Fruit fly (Drosophila melanogaster) whole organism, wandering third instar larva: ENCODE measurements around the gene Ca-alpha1T.
A peak's percentile ranks its signal among the peaks of the same experiment; 100 is the strongest.

Source experiments
- Abd-B ChIP-seq: fragments of >200 bp; optimal IDR thresholded peaks from 2 replicates; lab custom pipeline; 2017; ENCODE audit warnings: missing biosample characterization, missing genetic modification characterization
- CG32264 ChIP-seq: fragments of 200-800 bp; sonication (Bioruptor generic); optimal IDR thresholded peaks from 2 replicates; lab custom pipeline; 2016; ENCODE audit warnings: missing biosample characterization, missing genetic modification characterization
- CG9705 ChIP-seq: fragments of 200-800 bp; sonication (Bioruptor generic); optimal IDR thresholded peaks from 2 replicates; lab custom pipeline; 2018; ENCODE audit warnings: missing biosample characterization, mild to moderate bottlenecking, missing genetic modification characterization
- CrebA ChIP-seq: fragments of 200-800 bp; sonication (Bioruptor generic); optimal IDR thresholded peaks from 2 replicates; lab custom pipeline; 2016; ENCODE audit warnings: missing biosample characterization, mild to moderate bottlenecking, missing genetic modification characterization, borderline replicate concordance
- Dfd ChIP-seq: fragments of >200 bp; optimal IDR thresholded peaks from 2 replicates; lab custom pipeline; 2017; ENCODE audit warnings: missing biosample characterization, missing genetic modification characterization
- Dif ChIP-seq: fragments of 200-275, 200-300 bp; sonication (Bioruptor generic); optimal IDR thresholded peaks from 2 replicates; lab custom pipeline; 2018; ENCODE audit warnings: missing biosample characterization, missing genetic modification characterization; ENCODE audit not compliant: partially characterized antibody
- GATAd ChIP-seq: sonication (Bioruptor generic); optimal IDR thresholded peaks from 2 replicates; lab custom pipeline; 2016; ENCODE audit warnings: missing biosample characterization, missing genetic modification characterization
- HLH106 ChIP-seq: fragments of 200-800 bp; optimal IDR thresholded peaks from 3 replicates; lab custom pipeline; 2019; ENCODE audit warnings: missing biosample characterization, mild to moderate bottlenecking, missing genetic modification characterization, moderate library complexity
- Hnf4 ChIP-seq: fragments of 200-800 bp; sonication (Bioruptor generic); optimal IDR thresholded peaks from 2 replicates; lab custom pipeline; 2016; ENCODE audit warnings: missing biosample characterization, mild to moderate bottlenecking, missing genetic modification characterization
- Hr78 ChIP-seq: fragments of >200 bp; optimal IDR thresholded peaks from 2 replicates; lab custom pipeline; 2017; ENCODE audit warnings: missing biosample characterization, missing genetic modification characterization
- Hr83 ChIP-seq: fragments of 200-300 bp; sonication (Bioruptor generic); optimal IDR thresholded peaks from 2 replicates; lab custom pipeline; 2016; ENCODE audit warnings: missing biosample characterization, mild to moderate bottlenecking, missing genetic modification characterization, moderate library complexity; ENCODE audit not compliant: poor library complexity, severe bottlenecking
- Jra ChIP-seq: sonication (Bioruptor generic); optimal IDR thresholded peaks from 2 replicates; lab custom pipeline; 2016; ENCODE audit warnings: missing biosample characterization, missing genetic modification characterization
- Mio ChIP-seq: sonication (Bioruptor generic); optimal IDR thresholded peaks from 2 replicates; lab custom pipeline; 2016; ENCODE audit warnings: missing biosample characterization, missing genetic modification characterization
- Myc ChIP-seq: fragments of >200 bp; optimal IDR thresholded peaks from 2 replicates; lab custom pipeline; 2017
- N ChIP-seq: fragments of >200 bp; optimal IDR thresholded peaks from 2 replicates; lab custom pipeline; 2018; ENCODE audit warnings: missing biosample characterization, missing external identifiers, missing genetic modification characterization
- OdsH ChIP-seq: fragments of 200-800 bp; sonication (Bioruptor generic); optimal IDR thresholded peaks from 2 replicates; lab custom pipeline; 2016; ENCODE audit warnings: missing biosample characterization, mild to moderate bottlenecking, missing genetic modification characterization
- Rel ChIP-seq, 2 experiments: fragments of 200-800 bp; sonication (Bioruptor generic) in 1 of 2; optimal IDR thresholded peaks; 2 replicates in 1 of 2; 3 replicates in 1 of 2; lab custom pipeline; 2016 to 2019; ENCODE audit warnings: mild to moderate bottlenecking in 2 of 2, missing biosample characterization in 2 of 2, missing genetic modification characterization in 2 of 2, moderate library complexity in 1 of 2
- Sp1 ChIP-seq: fragments of 200-800 bp; sonication (Bioruptor generic); optimal IDR thresholded peaks from 3 replicates; lab custom pipeline; 2019; ENCODE audit warnings: missing biosample characterization, mild to moderate bottlenecking, missing genetic modification characterization, moderate library complexity
- Vsx2 ChIP-seq: fragments of 200-300, 225-300 bp; sonication (Bioruptor generic); optimal IDR thresholded peaks from 2 replicates; lab custom pipeline; 2018; ENCODE audit warnings: missing biosample characterization, missing genetic modification characterization; ENCODE audit not compliant: partially characterized antibody
- br ChIP-seq: fragments of 200-800 bp; sonication (Bioruptor generic); optimal IDR thresholded peaks from 2 replicates; lab custom pipeline; 2016; ENCODE audit warnings: missing biosample characterization, missing genetic modification characterization
- brk ChIP-seq: fragments of 200-800 bp; sonication (Bioruptor generic); optimal IDR thresholded peaks from 2 replicates; lab custom pipeline; 2016; ENCODE audit warnings: missing biosample characterization, mild to moderate bottlenecking, missing genetic modification characterization
- dl ChIP-seq, 2 experiments: fragments of 175-275, 200-275 bp in 1 of 2; fragments of 200-275 bp in 1 of 2; sonication (Bioruptor generic); optimal IDR thresholded peaks; lab custom pipeline; 2018; ENCODE audit warnings: mild to moderate bottlenecking in 2 of 2, missing biosample characterization in 2 of 2, missing genetic modification characterization in 2 of 2, moderate library complexity in 2 of 2; ENCODE audit not compliant: partially characterized antibody in 2 of 2, insufficient read depth in 1 of 2
- dmrt93B ChIP-seq: fragments of 200-800 bp; sonication (Bioruptor generic); optimal IDR thresholded peaks from 2 replicates; lab custom pipeline; 2018; ENCODE audit warnings: missing biosample characterization, mild to moderate bottlenecking, missing genetic modification characterization
- dsf ChIP-seq: sonication (Bioruptor generic); optimal IDR thresholded peaks from 2 replicates; lab custom pipeline; 2016; ENCODE audit warnings: missing biosample characterization, missing genetic modification characterization, borderline replicate concordance
- ey ChIP-seq: fragments of 200-800 bp; sonication (Bioruptor generic); optimal IDR thresholded peaks from 2 replicates; lab custom pipeline; 2016; ENCODE audit warnings: missing biosample characterization, missing genetic modification characterization
- foxo ChIP-seq, 2 experiments: fragments of 200-800 bp; sonication (Bioruptor generic); optimal IDR thresholded peaks; 2 replicates in 1 of 2; 3 replicates in 1 of 2; lab custom pipeline; 2016 to 2017; ENCODE audit warnings: missing biosample characterization in 2 of 2, missing genetic modification characterization in 2 of 2
- fru ChIP-seq: fragments of 200-800 bp; sonication (Bioruptor generic); optimal IDR thresholded peaks from 3 replicates; lab custom pipeline; 2016; ENCODE audit warnings: missing biosample characterization, mild to moderate bottlenecking, missing genetic modification characterization
- h ChIP-seq: fragments of 200-800 bp; sonication (Bioruptor generic); optimal IDR thresholded peaks from 3 replicates; lab custom pipeline; 2016; ENCODE audit warnings: missing biosample characterization, mild to moderate bottlenecking, missing genetic modification characterization
- jim ChIP-seq: fragments of 175-275, 200-325 bp; sonication (Bioruptor generic); optimal IDR thresholded peaks from 2 replicates; lab custom pipeline; 2016; ENCODE audit warnings: missing biosample characterization, mild to moderate bottlenecking, missing genetic modification characterization
- lola ChIP-seq: fragments of >200 bp; optimal IDR thresholded peaks from 2 replicates; lab custom pipeline; 2017; ENCODE audit warnings: missing biosample characterization, missing genetic modification characterization
- pan ChIP-seq: fragments of >200 bp; optimal IDR thresholded peaks from 2 replicates; lab custom pipeline; 2017
- psq ChIP-seq: fragments of 200-800 bp; sonication (Bioruptor generic); optimal IDR thresholded peaks from 3 replicates; lab custom pipeline; 2017; ENCODE audit warnings: missing biosample characterization, mild to moderate bottlenecking, missing genetic modification characterization, moderate library complexity
- rgr ChIP-seq: fragments of 200-800 bp; sonication (Bioruptor generic); optimal IDR thresholded peaks from 3 replicates; lab custom pipeline; 2016; ENCODE audit warnings: missing biosample characterization, mild to moderate bottlenecking, missing genetic modification characterization
- sage ChIP-seq: fragments of 200-800 bp; sonication (Bioruptor generic); optimal IDR thresholded peaks from 2 replicates; lab custom pipeline; 2016; ENCODE audit warnings: missing biosample characterization, mild to moderate bottlenecking, missing genetic modification characterization
- sv ChIP-seq: fragments of 200-800 bp; sonication (Bioruptor generic); optimal IDR thresholded peaks from 3 replicates; lab custom pipeline; 2016; ENCODE audit warnings: missing biosample characterization, missing genetic modification characterization
- tai ChIP-seq: sonication (Bioruptor generic); optimal IDR thresholded peaks from 2 replicates; lab custom pipeline; 2016; ENCODE audit warnings: missing biosample characterization, missing genetic modification characterization
- usp ChIP-seq: fragments of >200 bp; optimal IDR thresholded peaks from 2 replicates; lab custom pipeline; 2017; ENCODE audit warnings: missing biosample characterization, missing genetic modification characterization
- woc ChIP-seq: sonication (Bioruptor generic); optimal IDR thresholded peaks from 2 replicates; lab custom pipeline; 2016; ENCODE audit warnings: missing biosample characterization, mild to moderate bottlenecking, missing genetic modification characterization

The Ca-alpha1T gene

dm6 chrX:6224225-6225190, 32.2 kb upstream of the Ca-alpha1T start, which contains the start of gene sqh:
Gene sqh, minus strand, starts transcription at chrX:6225140.
- TF ChIP-seq jim (GFP tag; lab: Kevin White, UChicago) (peak; percentile 27), Abd-B (GFP tag; lab: Kevin White, UChicago) (no peak), Vsx2 (GFP tag; lab: Kevin White, UChicago) (no peak), Sp1 (GFP tag; lab: Kevin White, UChicago) (peak; percentile 91), sv (peak; percentile 81), Dfd (no peak), Myc (no peak), brk (GFP tag; lab: Kevin White, UChicago) (peak; percentile 84), psq (peak; percentile 85), Rel (GFP tag; optimal IDR thresholded peaks at IDR 0.05; lab: Kevin White, UChicago) (peak; percentile 79), Rel (tag; optimal IDR thresholded peaks at IDR 0.05; lab: Kevin White, UChicago) (peak; percentile 70), CG32264 (GFP tag; lab: Kevin White, UChicago) (peak; percentile 45), dsf (no peak), Mio (GFP tag; lab: Kevin White, UChicago) (peak; percentile 33), HLH106 (tag; lab: Kevin White, UChicago) (peak; percentile 90), N (GFP tag; lab: Kevin White, UChicago) (peak; percentile 26), dmrt93B (GFP tag; lab: Kevin White, UChicago) (peak; percentile 83), sage (GFP tag; lab: Kevin White, UChicago) (peak; percentile 83), rgr (GFP tag; lab: Kevin White, UChicago) (peak; percentile 89), woc (peak; percentile 90), usp (GFP tag; lab: Kevin White, UChicago) (no peak), dl (GFP tag; optimal IDR thresholded peaks at IDR 0.05; lab: Kevin White, UChicago; ENCODE audit: insufficient read depth in 1 of 2, partially characterized antibody in 2 of 2) (no peak), CG9705 (GFP tag; lab: Kevin White, UChicago) (peak; percentile 85), Hr78 (GFP tag; lab: Kevin White, UChicago) (no peak), fru (GFP tag; lab: Kevin White, UChicago) (peak; percentile 82), Dif (peak; percentile 24), OdsH (GFP tag; lab: Kevin White, UChicago) (peak; percentile 90), GATAd (GFP tag; lab: Kevin White, UChicago) (no peak), lola (GFP tag; lab: Kevin White, UChicago) (no peak), tai (GFP tag; lab: Kevin White, UChicago) (no peak), ey (GFP tag; lab: Kevin White, UChicago) (peak; percentile 82), br (GFP tag; lab: Kevin White, UChicago) (peak; percentile 84), Jra (GFP tag; lab: Kevin White, UChicago) (peak; percentile 97), Hnf4 (GFP tag; lab: Kevin White, UChicago) (peak; percentile 82), CrebA (GFP tag; lab: Kevin White, UChicago) (no peak), pan (lab: Kevin White, UChicago) (no peak), foxo (GFP tag; optimal IDR thresholded peaks at IDR 0.05; lab: Kevin White, UChicago) (peak in 1 of 2 experiments; percentile 91), h (GFP tag; lab: Kevin White, UChicago) (peak; percentile 88), Hr83 (peak; percentile 66)

dm6 chrX:6219845-6220345, 27.6 kb upstream of the Ca-alpha1T start, which contains the start of gene Efr:
Gene Efr, plus strand, starts transcription at chrX:6219957.
- TF ChIP-seq usp (GFP tag; lab: Kevin White, UChicago) (no peak), ey (GFP tag; lab: Kevin White, UChicago) (no peak), lola (GFP tag; lab: Kevin White, UChicago) (no peak), h (GFP tag; lab: Kevin White, UChicago) (no peak), GATAd (GFP tag; lab: Kevin White, UChicago) (no peak), Vsx2 (GFP tag; lab: Kevin White, UChicago) (no peak), tai (GFP tag; lab: Kevin White, UChicago) (no peak), CrebA (GFP tag; lab: Kevin White, UChicago) (no peak), OdsH (GFP tag; lab: Kevin White, UChicago) (no peak), dl (GFP tag; optimal IDR thresholded peaks at IDR 0.05; lab: Kevin White, UChicago; ENCODE audit: insufficient read depth in 1 of 2, partially characterized antibody in 2 of 2) (no peak), pan (lab: Kevin White, UChicago) (no peak), HLH106 (tag; lab: Kevin White, UChicago) (no peak), Sp1 (GFP tag; lab: Kevin White, UChicago) (no peak)
